Worm (Caenorhabditis elegans) whole organism, late embryonic: ENCODE results near the gene F22B5.4.

ENCODE experiments used
- Y22D7AL.16 ChIP-seq: sonication (generic microtip); optimal IDR thresholded peaks from 2 replicates; lab custom pipeline; 2016; ENCODE audit warnings: missing genetic modification characterization, missing compliant biosample characterization
- ama-1 ChIP-seq: fragments of 150-350 bp; optimal IDR thresholded peaks from 2 replicates; lab custom pipeline; 2014
- ceh-2 ChIP-seq: sonication (generic microtip); optimal IDR thresholded peaks from 2 replicates; lab custom pipeline; 2016; ENCODE audit warnings: missing genotype, missing genetic modification characterization, missing compliant biosample characterization
- ceh-45 ChIP-seq: fragments of 200-800 bp; sonication (Bioruptor generic); IDR thresholded peaks from 2 replicates; pipeline ENCODE4 v1.3.6; 2022; ENCODE audit warnings: missing genetic modification reagents, missing genetic modification characterization, missing compliant biosample characterization
- ceh-9 ChIP-seq: sonication (generic microtip); optimal IDR thresholded peaks from 2 replicates; lab custom pipeline; 2016; ENCODE audit warnings: mild to moderate bottlenecking, missing genetic modification characterization, inconsistent platforms, missing compliant biosample characterization
- dmd-4 ChIP-seq: sonication (generic microtip); optimal IDR thresholded peaks from 2 replicates; lab custom pipeline; 2016; ENCODE audit warnings: borderline replicate concordance, missing genetic modification characterization, missing compliant biosample characterization
- elt-2 ChIP-seq: sonication (generic microtip); optimal IDR thresholded peaks from 2 replicates; lab custom pipeline; 2016; ENCODE audit warnings: missing genetic modification reagents, missing genetic modification characterization, missing compliant biosample characterization
- ets-4 ChIP-seq: sonication (generic microtip); optimal IDR thresholded peaks from 2 replicates; lab custom pipeline; 2016; ENCODE audit warnings: missing genetic modification characterization, missing compliant biosample characterization
- fkh-10 ChIP-seq: fragments of 150-350 bp; optimal IDR thresholded peaks from 2 replicates; lab custom pipeline; 2014; ENCODE audit warnings: missing biosample characterization, missing genetic modification reagents, missing genetic modification characterization
- fkh-6 ChIP-seq: sonication (generic microtip); optimal IDR thresholded peaks from 2 replicates; lab custom pipeline; 2016; ENCODE audit warnings: missing genetic modification characterization, missing compliant biosample characterization
- lim-6 ChIP-seq: sonication (generic microtip); optimal IDR thresholded peaks from 2 replicates; lab custom pipeline; 2016; ENCODE audit warnings: missing genetic modification characterization, missing compliant biosample characterization
- lin-11 ChIP-seq: fragments of 200-800 bp; sonication (Bioruptor generic); optimal IDR thresholded peaks from 2 replicates; lab custom pipeline; 2018; ENCODE audit warnings: mild to moderate bottlenecking, missing genetic modification characterization, missing compliant biosample characterization
- nfya-1 ChIP-seq: sonication (generic microtip); optimal IDR thresholded peaks from 2 replicates; lab custom pipeline; 2017; ENCODE audit warnings: missing genetic modification characterization, mild to moderate bottlenecking, missing compliant biosample characterization, antibody characterized with exemption, moderate library complexity
- pag-3 ChIP-seq: sonication (generic microtip); optimal IDR thresholded peaks from 2 replicates; lab custom pipeline; 2016; ENCODE audit warnings: missing compliant biosample characterization, missing genetic modification characterization, borderline replicate concordance

- TF ChIP-seq lin-11 (tag; lab: Kevin White, UChicago) (no peak), ama-1 (lab: Kevin White, UChicago) (no peak), fkh-6 (tag; lab: Kevin White, UChicago) (no peak), dmd-4 (tag; lab: Kevin White, UChicago) (no peak), ceh-9 (tag; lab: Kevin White, UChicago) (no peak), Y22D7AL.16 (no peak), nfya-1 (tag; lab: Kevin White, UChicago) (no peak), elt-2 (tag; lab: Kevin White, UChicago) (no peak), lim-6 (tag; lab: Kevin White, UChicago) (no peak), ets-4 (tag; lab: Kevin White, UChicago) (no peak), pag-3 (tag; lab: Kevin White, UChicago) (no peak), ceh-2 (tag; lab: Kevin White, UChicago) (no peak), fkh-10 (no peak), ceh-45 (GFP tag; lab: Robert Waterston, UW) (no peak)
These were observed 32.3 kb upstream of the F22B5.4 start, which contains the start of gene fdgt-2 for ce11 chrII:8417059-8417668.
